Fruit fly (Drosophila melanogaster) whole organism, embryonic: ENCODE results near the gene CG7329.
A peak's percentile ranks its signal among the peaks of the same experiment; 100 is the strongest.

ENCODE experiments used
- BEAF-32 ChIP-seq: fragments of 200-800 bp; sonication (Bioruptor generic); optimal IDR thresholded peaks from 3 replicates; lab custom pipeline; 2017; ENCODE audit warnings: missing biosample characterization, missing genetic modification characterization, mild to moderate bottlenecking, moderate library complexity, missing genetic modification reagents
- CG10209 ChIP-seq: fragments of 200-800 bp; sonication (Bioruptor generic); optimal IDR thresholded peaks from 3 replicates; lab custom pipeline; 2017; ENCODE audit warnings: missing biosample characterization, mild to moderate bottlenecking, missing genetic modification characterization, missing genetic modification reagents
- CG11504 ChIP-seq: fragments of 200-800 bp; sonication (Bioruptor generic); optimal IDR thresholded peaks from 3 replicates; lab custom pipeline; 2019; ENCODE audit warnings: missing biosample characterization, mild to moderate bottlenecking, missing genetic modification characterization, moderate library complexity
- CG13894 ChIP-seq: fragments of 200-800 bp; sonication (Bioruptor generic); optimal IDR thresholded peaks from 3 replicates; lab custom pipeline; 2018; ENCODE audit warnings: missing biosample characterization, mild to moderate bottlenecking, missing genetic modification characterization, moderate library complexity
- CG15073 ChIP-seq: fragments of 200-800 bp; sonication (Bioruptor generic); optimal IDR thresholded peaks from 2 replicates; lab custom pipeline; 2016; ENCODE audit warnings: missing biosample characterization, missing genetic modification characterization
- CG1792 ChIP-seq: fragments of 200-800 bp; sonication (Bioruptor generic); optimal IDR thresholded peaks from 2 replicates; lab custom pipeline; 2016; ENCODE audit warnings: missing biosample characterization, missing genetic modification characterization
- CG18011 ChIP-seq: fragments of 200-800 bp; sonication (Bioruptor generic); optimal IDR thresholded peaks from 2 replicates; lab custom pipeline; 2017; ENCODE audit warnings: missing biosample characterization, missing genetic modification characterization, mild to moderate bottlenecking, moderate library complexity, missing genotype
- CG18262 ChIP-seq: fragments of 200-800 bp; optimal IDR thresholded peaks from 3 replicates; lab custom pipeline; 2019; ENCODE audit warnings: missing biosample characterization, mild to moderate bottlenecking, missing genetic modification characterization, moderate library complexity
- CG2678 ChIP-seq: fragments of 200-800 bp; sonication (Bioruptor generic); optimal IDR thresholded peaks from 3 replicates; lab custom pipeline; 2019; ENCODE audit warnings: missing biosample characterization, mild to moderate bottlenecking, missing genetic modification characterization, moderate library complexity
- CG4424 ChIP-seq: fragments of 200-800 bp; sonication (Bioruptor generic); optimal IDR thresholded peaks from 3 replicates; lab custom pipeline; 2016; ENCODE audit warnings: missing biosample characterization, missing genetic modification characterization
- CG7372 ChIP-seq: fragments of 200-800 bp; sonication (Bioruptor generic); IDR thresholded peaks from 2 replicates; pipeline ENCODE4 v1.3.6; 2022; ENCODE audit warnings: missing biosample characterization, missing genetic modification characterization
- CG7839 ChIP-seq: fragments of 200-800 bp; sonication (Bioruptor generic); optimal IDR thresholded peaks from 3 replicates; lab custom pipeline; 2018; ENCODE audit warnings: missing biosample characterization, mild to moderate bottlenecking, missing genetic modification characterization, moderate library complexity
- CG8290 ChIP-seq, 3 experiments: fragments of 200-800 bp; sonication (Bioruptor generic); optimal IDR thresholded peaks; 2 replicates each; lab custom pipeline; 2016 to 2019; ENCODE audit warnings: missing biosample characterization in 3 of 3, missing genetic modification characterization in 3 of 3, mild to moderate bottlenecking in 2 of 3, moderate library complexity in 1 of 3
- CG9215 ChIP-seq: fragments of 200-800 bp; sonication (Bioruptor generic); IDR thresholded peaks from 2 replicates; pipeline ENCODE4 v1.3.6; 2022; ENCODE audit warnings: missing biosample characterization, missing genetic modification characterization
- CG9437 ChIP-seq: fragments of 200-800 bp; sonication (Bioruptor generic); optimal IDR thresholded peaks from 2 replicates; lab custom pipeline; 2018; ENCODE audit warnings: missing biosample characterization, mild to moderate bottlenecking, missing genetic modification characterization
- CG9932 ChIP-seq: fragments of 200-800 bp; sonication (Bioruptor generic); IDR thresholded peaks from 2 replicates; pipeline ENCODE4 v1.3.6; 2022; ENCODE audit warnings: missing biosample characterization, missing genetic modification characterization
- CoRest ChIP-seq: fragments of 200-800 bp; sonication (Bioruptor generic); optimal IDR thresholded peaks from 3 replicates; lab custom pipeline; 2018; ENCODE audit warnings: missing biosample characterization, mild to moderate bottlenecking, missing genetic modification characterization, moderate library complexity
- D19A ChIP-seq: fragments of 200-800 bp; optimal IDR thresholded peaks from 3 replicates; lab custom pipeline; 2019; ENCODE audit warnings: missing biosample characterization, mild to moderate bottlenecking, missing genetic modification characterization, moderate library complexity
- D19B ChIP-seq: fragments of 200-800 bp; sonication (Bioruptor generic); optimal IDR thresholded peaks from 2 replicates; lab custom pipeline; 2017; ENCODE audit warnings: missing biosample characterization, mild to moderate bottlenecking, missing genetic modification characterization
- Dbx ChIP-seq: fragments of 200-800 bp; sonication (Bioruptor generic); IDR thresholded peaks from 3 replicates; pipeline ENCODE4 v1.3.6; 2022; ENCODE audit warnings: missing biosample characterization, missing genetic modification characterization
- E2f1 ChIP-seq: fragments of 200-800 bp; sonication (Bioruptor generic); IDR thresholded peaks from 2 replicates; pipeline ENCODE4 v1.3.6; 2022; ENCODE audit warnings: missing biosample characterization, missing genetic modification characterization
- Med ChIP-seq: fragments of 200-800 bp; sonication (Bioruptor generic); peaks from one replicate; lab custom pipeline; 2016; ENCODE audit warnings: missing biosample characterization, missing genetic modification characterization, mild to moderate bottlenecking, inconsistent platforms, moderate library complexity
- Meics ChIP-seq: fragments of 200-800 bp; sonication (Bioruptor generic); optimal IDR thresholded peaks from 2 replicates; lab custom pipeline; 2017; ENCODE audit warnings: missing biosample characterization, mild to moderate bottlenecking, missing genetic modification characterization
- NFAT ChIP-seq: fragments of 200-800 bp; sonication (Bioruptor generic); IDR thresholded peaks from 2 replicates; pipeline ENCODE4 v1.3.6; 2022; ENCODE audit warnings: missing biosample characterization, missing genetic modification characterization
- Rfx ChIP-seq: fragments of 200-800 bp; sonication (Bioruptor generic); IDR thresholded peaks from 2 replicates; pipeline ENCODE4 v1.3.6; 2022; ENCODE audit warnings: missing biosample characterization, missing genetic modification characterization
- Rx ChIP-seq: fragments of 200-800 bp; sonication (Bioruptor generic); IDR thresholded peaks from 2 replicates; pipeline ENCODE4 v1.3.6; 2022; ENCODE audit warnings: missing biosample characterization, missing genetic modification characterization
- Stat92E ChIP-seq, 3 experiments: fragments of >200 bp in 2 of 3; fragments of 200-800 bp in 1 of 3; sonication (Bioruptor generic) in 1 of 3; optimal IDR thresholded peaks; 2 replicates each; lab custom pipeline; 2017 to 2019; ENCODE audit warnings: missing biosample characterization in 3 of 3, missing genetic modification characterization in 3 of 3, mild to moderate bottlenecking in 1 of 3, moderate library complexity in 1 of 3
- Xrp1 ChIP-seq: fragments of 200-800 bp; sonication (Bioruptor generic); IDR thresholded peaks from 2 replicates; pipeline ENCODE4 v1.3.6; 2022; ENCODE audit warnings: missing biosample characterization, missing genetic modification characterization
- dysf ChIP-seq: fragments of 200-800 bp; sonication (Bioruptor generic); IDR thresholded peaks from 3 replicates; pipeline ENCODE4 v1.3.6; 2022; ENCODE audit warnings: missing biosample characterization, missing genetic modification characterization
- eyg ChIP-seq: fragments of 200-800 bp; sonication (Bioruptor generic); optimal IDR thresholded peaks from 3 replicates; lab custom pipeline; 2016; ENCODE audit warnings: missing biosample characterization, missing genetic modification characterization
- gem ChIP-seq: fragments of 200-800 bp; sonication (Bioruptor generic); optimal IDR thresholded peaks from 2 replicates; lab custom pipeline; 2019; ENCODE audit warnings: missing biosample characterization, mild to moderate bottlenecking, missing genetic modification characterization, moderate library complexity
- grau ChIP-seq: fragments of 200-800 bp; optimal IDR thresholded peaks from 3 replicates; lab custom pipeline; 2019; ENCODE audit warnings: missing biosample characterization, mild to moderate bottlenecking, missing genetic modification characterization, moderate library complexity
- ind ChIP-seq: fragments of 200-800 bp; sonication (Bioruptor generic); optimal IDR thresholded peaks from 3 replicates; lab custom pipeline; 2016; ENCODE audit warnings: missing biosample characterization, missing genetic modification characterization
- kni ChIP-seq: fragments of 200-800 bp; sonication (Bioruptor generic); optimal IDR thresholded peaks from 3 replicates; lab custom pipeline; 2017; ENCODE audit warnings: mild to moderate bottlenecking, missing biosample characterization, missing genetic modification reagents, missing genetic modification characterization
- lilli ChIP-seq: fragments of 200-800 bp; sonication (Bioruptor generic); optimal IDR thresholded peaks from 3 replicates; lab custom pipeline; 2016; ENCODE audit warnings: missing biosample characterization, missing genetic modification characterization
- lmd ChIP-seq: fragments of 200-800 bp; sonication (Bioruptor generic); IDR thresholded peaks from 2 replicates; pipeline ENCODE4 v1.3.6; 2022; ENCODE audit warnings: missing biosample characterization, missing genetic modification characterization
- nmo ChIP-seq: fragments of 200-800 bp; sonication (Bioruptor generic); optimal IDR thresholded peaks from 2 replicates; lab custom pipeline; 2018; ENCODE audit warnings: missing biosample characterization, mild to moderate bottlenecking, missing genetic modification characterization, moderate library complexity
- pho ChIP-seq: fragments of 200-800 bp; sonication (Bioruptor generic); optimal IDR thresholded peaks from 2 replicates; lab custom pipeline; 2016; ENCODE audit warnings: missing biosample characterization, missing genetic modification characterization
- pnt ChIP-seq: fragments of 200-800 bp; sonication (Bioruptor generic); optimal IDR thresholded peaks from 3 replicates; lab custom pipeline; 2016; ENCODE audit warnings: missing biosample characterization, missing genetic modification characterization
- row ChIP-seq: fragments of 200-800 bp; sonication (Bioruptor generic); IDR thresholded peaks from 3 replicates; pipeline ENCODE4 v1.3.6; 2022; ENCODE audit warnings: missing biosample characterization, missing genetic modification characterization
- sens ChIP-seq: fragments of 200-800 bp; sonication (Bioruptor generic); peaks from one replicate; lab custom pipeline; 2016; ENCODE audit warnings: missing biosample characterization, missing genetic modification characterization
- sisA ChIP-seq: fragments of 200-800 bp; sonication (Bioruptor generic); IDR thresholded peaks from 2 replicates; pipeline ENCODE4 v1.3.6; 2022; ENCODE audit warnings: missing biosample characterization, missing genetic modification characterization
- stwl ChIP-seq: fragments of 200-800 bp; sonication (Bioruptor generic); optimal IDR thresholded peaks from 3 replicates; lab custom pipeline; 2018; ENCODE audit warnings: missing biosample characterization, mild to moderate bottlenecking, missing genetic modification characterization, moderate library complexity
- trem ChIP-seq: fragments of 200-800 bp; optimal IDR thresholded peaks from 3 replicates; lab custom pipeline; 2019; ENCODE audit warnings: missing biosample characterization, mild to moderate bottlenecking, missing genetic modification characterization, moderate library complexity
- vnd ChIP-seq: fragments of 200-800 bp; sonication (Bioruptor generic); IDR thresholded peaks from 3 replicates; pipeline ENCODE4 v1.3.6; 2022; ENCODE audit warnings: missing biosample characterization, missing genetic modification characterization; ENCODE audit not compliant: partially characterized antibody
- vvl ChIP-seq: fragments of 200-800 bp; sonication (Bioruptor generic); IDR thresholded peaks from 2 replicates; pipeline ENCODE4 v1.3.6; 2022; ENCODE audit warnings: missing biosample characterization, missing genetic modification characterization

CG7329 gene

DNA sequence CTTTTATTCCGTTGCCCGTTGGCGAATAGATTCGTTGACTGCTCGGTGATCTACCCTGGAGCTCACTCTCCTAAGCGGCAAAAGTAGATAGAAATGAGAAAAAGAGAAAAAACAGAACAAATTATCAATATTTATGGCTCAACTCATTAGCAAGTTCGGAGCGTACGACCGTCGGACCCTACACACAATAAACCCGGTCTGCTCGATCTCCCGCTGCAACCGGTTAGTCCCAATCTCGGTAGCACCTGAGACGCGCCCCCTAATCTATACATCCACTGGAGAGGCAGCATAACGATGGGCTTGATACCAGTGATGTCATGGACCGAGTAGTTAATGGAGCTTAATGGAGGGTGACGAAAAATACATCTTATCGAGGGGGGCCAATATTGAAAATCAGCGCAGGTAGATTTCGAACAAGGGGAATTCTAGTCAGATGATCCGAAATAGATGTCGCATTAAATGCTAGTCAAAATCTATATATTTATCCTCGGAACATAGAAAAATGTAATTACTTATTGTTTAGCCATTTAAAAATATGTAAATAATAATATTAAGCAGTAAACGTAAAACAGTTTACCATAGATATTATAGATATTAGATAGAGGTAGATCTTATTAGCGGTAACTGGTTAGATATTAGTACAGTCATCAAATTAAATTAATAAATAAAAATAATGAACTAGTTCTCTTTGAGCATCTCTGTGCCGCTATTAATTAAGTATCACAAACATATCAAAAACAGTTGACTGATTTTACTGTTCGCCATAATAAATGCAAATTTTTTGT is 48.9 kb upstream of the CG7329 start, which contains the start of gene CG7296 (continued):
- no peak for TF ChIP-seq CG9215 (GFP tag; lab: Robert Waterston, UW)
- TF ChIP-seq BEAF-32 (GFP tag; lab: Kevin White, UChicago), result no peak
- TF ChIP-seq Xrp1 (GFP tag; lab: Robert Waterston, UW), result no peak
- TF ChIP-seq CG4424 (GFP tag; lab: Kevin White, UChicago), result no peak
- TF ChIP-seq Meics (GFP tag; lab: Kevin White, UChicago), result no peak
- peak; percentile 33 for TF ChIP-seq kni (GFP tag; lab: Kevin White, UChicago)
- TF ChIP-seq, all 482 proteins: peak for 10

DNA sequence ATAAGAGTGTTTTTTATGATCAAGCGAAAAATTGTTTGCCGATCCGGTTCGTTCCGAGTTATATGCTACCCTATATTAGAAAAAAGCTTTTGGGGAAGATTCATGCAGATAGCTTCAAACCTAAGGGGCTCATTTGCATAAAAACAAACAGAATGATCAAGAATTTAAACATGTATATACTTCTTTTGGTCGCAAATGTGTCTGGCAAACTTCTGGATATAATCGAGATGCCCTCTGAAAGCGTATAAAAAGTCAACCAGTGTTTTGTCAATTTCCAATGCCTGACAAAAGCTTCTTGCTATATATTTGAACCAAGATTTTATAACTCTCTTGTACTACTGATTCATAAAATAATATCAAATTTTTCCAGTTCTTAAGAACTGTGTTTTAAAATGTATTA is 47.4 kb upstream of the CG7329 start:
- TF ChIP-seq CG7372 (0 out of 2 replicates have a peak, but pooled peaks have one; percentile 24), vnd (0 out of 3 replicates have a peak, but pooled peaks have one; percentile 29), Stat92E (GFP tag; optimal IDR thresholded peaks at IDR 0.05; lab: Kevin White, UChicago) (no peak), Rfx (GFP tag; lab: Robert Waterston, UW) (peak; percentile 27; the same call in 1 of the 2 replicates), CG4424 (GFP tag; lab: Kevin White, UChicago) (peak; percentile 10), CG13894 (tag; lab: Kevin White, UChicago) (peak; percentile 74), E2f1 (no peak), nmo (GFP tag; lab: Kevin White, UChicago) (no peak), pnt (no peak), dysf (GFP tag; lab: Robert Waterston, UW) (0 out of 3 replicates have a peak, but pooled peaks have one; percentile 14), CoRest (peak; percentile 29), trem (tag; lab: Kevin White, UChicago) (no peak), pho (GFP tag; lab: Kevin White, UChicago) (peak; percentile 17), sisA (GFP tag; lab: Robert Waterston, UW) (peak; percentile 26; the same call in 1 of the 2 replicates), ind (GFP tag; lab: Kevin White, UChicago) (peak; percentile 20), vvl (GFP tag; lab: Robert Waterston, UW) (peak; percentile 72), NFAT (GFP tag; lab: Robert Waterston, UW) (peak; percentile 18), CG9437 (GFP tag; lab: Kevin White, UChicago) (peak; percentile 23), CG11504 (tag; lab: Kevin White, UChicago) (peak; percentile 47), grau (tag; lab: Kevin White, UChicago) (peak; percentile 18), row (GFP tag; lab: Robert Waterston, UW) (peak; percentile 42; the same call in 2 of the 3 replicates), Dbx (0 out of 3 replicates have a peak, but pooled peaks have one; percentile 15), stwl (tag; lab: Kevin White, UChicago) (peak; percentile 77), CG1792 (GFP tag; lab: Kevin White, UChicago) (no peak), CG15073 (no peak), gem (tag; lab: Kevin White, UChicago) (peak; percentile 30), CG18262 (tag; lab: Kevin White, UChicago) (peak; percentile 9), CG7839 (tag; lab: Kevin White, UChicago) (peak; percentile 26), CG9932 (GFP tag; lab: Robert Waterston, UW) (peak; percentile 67), CG2678 (tag; lab: Kevin White, UChicago) (peak; percentile 19), Med (GFP tag; lab: Kevin White, UChicago) (peak; percentile 62), D19B (GFP tag; lab: Kevin White, UChicago) (peak; percentile 79), lmd (GFP tag; lab: Robert Waterston, UW) (peak; percentile 14; the same call in 1 of the 2 replicates), D19A (tag; lab: Kevin White, UChicago) (peak; percentile 60), lilli (GFP tag; lab: Kevin White, UChicago) (peak; percentile 4), Rx (no peak), CG8290 (GFP tag; optimal IDR thresholded peaks at IDR 0.05; lab: Kevin White, UChicago) (peak; percentile 13), CG8290 (tag; optimal IDR thresholded peaks at IDR 0.05; lab: Kevin White, UChicago) (peak in 1 of 2 experiments; percentile 16), eyg (no peak), CG18011 (GFP tag; lab: Kevin White, UChicago) (peak; percentile 95), CG10209 (GFP tag; lab: Kevin White, UChicago) (peak; percentile 5), sens (GFP tag; lab: Kevin White, UChicago) (peak; percentile 65)
